Worm (Caenorhabditis elegans): ENCODE results near the gene R05H11.2.
A peak's percentile ranks its signal among the peaks of the same experiment; 100 is the strongest.

The R05H11.2 gene

ce11 chrIII:6797965-6798364 lies at the start of gene R05H11.2:
Gene R05H11.2, plus strand, starts transcription at chrIII:6798297.
- peak in 1 of 2 experiments; percentile 31 for TF ChIP-seq lsy-2 (tag; optimal IDR thresholded peaks at IDR 0.05)
- TF ChIP-seq nhr-129 (tag; optimal IDR thresholded peaks at IDR 0.05), result no peak
- TF ChIP-seq blmp-1 (tag; optimal IDR thresholded peaks at IDR 0.05; ENCODE audit: insufficient read depth), result peak; percentile 36
- TF ChIP-seq sma-3 (GFP tag; optimal IDR thresholded peaks at IDR 0.05), result peak; percentile 80
- peak; percentile 29 for TF ChIP-seq ceh-16 (tag; optimal IDR thresholded peaks at IDR 0.05)
- peak; percentile 27 for TF ChIP-seq fos-1 (tag; optimal IDR thresholded peaks at IDR 0.05)
- TF ChIP-seq crh-2 (tag; optimal IDR thresholded peaks at IDR 0.05), result peak; percentile 36
- TF ChIP-seq sma-9 (GFP tag; optimal IDR thresholded peaks at IDR 0.05), result peak; percentile 41
- no peak for TF ChIP-seq sma-9 (tag; optimal IDR thresholded peaks at IDR 0.05)
- TF ChIP-seq nhr-6 (tag; optimal IDR thresholded peaks at IDR 0.05), result no peak
- no peak for TF ChIP-seq unc-55 (GFP tag; optimal IDR thresholded peaks at IDR 0.05)
- peak; percentile 58 for TF ChIP-seq gmeb-1 (tag; optimal IDR thresholded peaks at IDR 0.05)
- no peak for TF ChIP-seq skn-1 (tag; optimal IDR thresholded peaks at IDR 0.05)
- no peak for TF ChIP-seq unc-62 (GFP tag; optimal IDR thresholded peaks at IDR 0.05)
- peak; percentile 49 for TF ChIP-seq nhr-21 (tag; optimal IDR thresholded peaks at IDR 0.05)

- TF ChIP-seq sem-4 (tag; optimal IDR thresholded peaks at IDR 0.05) (no peak), ztf-11 (tag; optimal IDR thresholded peaks at IDR 0.05) (no peak), Y55F3AM.14 (GFP tag; optimal IDR thresholded peaks at IDR 0.05) (no peak), nhr-23 (tag; optimal IDR thresholded peaks at IDR 0.05) (no peak), alr-1 (tag; optimal IDR thresholded peaks at IDR 0.05) (no peak), aly-2 (tag; optimal IDR thresholded peaks at IDR 0.05) (no peak), ama-1 (optimal IDR thresholded peaks at IDR 0.05) (no peak), ceh-16 (tag; optimal IDR thresholded peaks at IDR 0.05) (no peak), C34F6.9 (tag; optimal IDR thresholded peaks at IDR 0.05) (no peak), R02D3.7 (tag; optimal IDR thresholded peaks at IDR 0.05) (no peak), nhr-21 (tag; optimal IDR thresholded peaks at IDR 0.05) (no peak), nhr-6 (tag; optimal IDR thresholded peaks at IDR 0.05) (no peak), mbf-1 (tag; optimal IDR thresholded peaks at IDR 0.05) (no peak), fos-1 (tag; optimal IDR thresholded peaks at IDR 0.05) (no peak), unc-55 (GFP tag; optimal IDR thresholded peaks at IDR 0.05) (no peak), nhr-11 (tag; optimal IDR thresholded peaks at IDR 0.05) (no peak), nhr-237 (tag; optimal IDR thresholded peaks at IDR 0.05) (no peak), crh-2 (tag; optimal IDR thresholded peaks at IDR 0.05) (no peak), F13H6.1 (tag; optimal IDR thresholded peaks at IDR 0.05) (no peak), mdl-1 (tag; optimal IDR thresholded peaks at IDR 0.05) (no peak)
Measured at ce11 chrIII:6752612-6753011, 45.5 kb upstream of the R05H11.2 start.

- TF ChIP-seq Y55F3AM.14 (GFP tag; optimal IDR thresholded peaks at IDR 0.05), result no peak
- no peak for TF ChIP-seq R02D3.7 (tag; optimal IDR thresholded peaks at IDR 0.05)
- TF ChIP-seq dmd-4 (tag; optimal IDR thresholded peaks at IDR 0.05), result no peak
- no peak for TF ChIP-seq mbf-1 (tag; optimal IDR thresholded peaks at IDR 0.05)
- no peak for TF ChIP-seq lin-13 (GFP tag; optimal IDR thresholded peaks at IDR 0.05)
- no peak for TF ChIP-seq sma-3 (GFP tag; optimal IDR thresholded peaks at IDR 0.05)
- no peak for TF ChIP-seq lin-39 (tag; optimal IDR thresholded peaks at IDR 0.05)
- TF ChIP-seq F13H6.1 (tag; optimal IDR thresholded peaks at IDR 0.05), result no peak
- no peak for TF ChIP-seq mab-5 (tag; optimal IDR thresholded peaks at IDR 0.05)
- no peak for TF ChIP-seq nhr-25 (tag; optimal IDR thresholded peaks at IDR 0.05)
- no peak for TF ChIP-seq sma-9 (GFP tag; optimal IDR thresholded peaks at IDR 0.05)
- TF ChIP-seq sma-9 (tag; optimal IDR thresholded peaks at IDR 0.05), result no peak
- TF ChIP-seq nhr-129 (tag; optimal IDR thresholded peaks at IDR 0.05), result no peak
- no peak for TF ChIP-seq snpc-4 (tag; optimal IDR thresholded peaks at IDR 0.05)
- no peak for TF ChIP-seq ztf-11 (tag; optimal IDR thresholded peaks at IDR 0.05)
- TF ChIP-seq peb-1 (tag; optimal IDR thresholded peaks at IDR 0.05), result no peak
- TF ChIP-seq elt-3 (tag; optimal IDR thresholded peaks at IDR 0.05), result no peak
- no peak for TF ChIP-seq nhr-10 (tag; optimal IDR thresholded peaks at IDR 0.05)
- no peak for TF ChIP-seq nhr-77 (tag; optimal IDR thresholded peaks at IDR 0.05)
- TF ChIP-seq zag-1 (tag; optimal IDR thresholded peaks at IDR 0.05), result no peak
- no peak for TF ChIP-seq skn-1 (tag; optimal IDR thresholded peaks at IDR 0.05)
Measured at ce11 chrIII:6756769-6757168, 41.3 kb upstream of the R05H11.2 start.

Data from whole organism, L2 larva.